Worm (Caenorhabditis elegans) whole organism, L3 larva: ENCODE measurements around the gene R07B7.10.
A peak's percentile ranks its signal among the peaks of the same experiment; 100 is the strongest.

Experiments
- aly-2 ChIP-seq: fragments of 150-350 bp; optimal IDR thresholded peaks from 2 replicates; lab custom pipeline; 2014; ENCODE audit warnings: missing biosample characterization, missing genetic modification characterization
- ama-1 ChIP-seq: fragments of 150-350 bp; optimal IDR thresholded peaks from 2 replicates; lab custom pipeline; 2018
- ceh-16 ChIP-seq: sonication (generic microtip); optimal IDR thresholded peaks from 2 replicates; lab custom pipeline; 2017; ENCODE audit warnings: missing biosample characterization, missing genetic modification characterization
- ceh-28 ChIP-seq: fragments of 150-350 bp; optimal IDR thresholded peaks from 2 replicates; lab custom pipeline; 2014; ENCODE audit warnings: missing biosample characterization, missing genetic modification reagents, missing genetic modification characterization
- ceh-82 ChIP-seq: fragments of 150-350 bp; optimal IDR thresholded peaks from 2 replicates; lab custom pipeline; 2014; ENCODE audit warnings: missing biosample characterization, missing genetic modification characterization
- ceh-9 ChIP-seq: sonication (generic microtip); optimal IDR thresholded peaks from 2 replicates; lab custom pipeline; 2018; ENCODE audit warnings: missing biosample characterization, missing genetic modification characterization
- daf-12 ChIP-seq: fragments of 150-350 bp; optimal IDR thresholded peaks from 2 replicates; lab custom pipeline; 2014; ENCODE audit warnings: missing biosample characterization, missing genetic modification reagents, missing genetic modification characterization
- egl-27 ChIP-seq: sonication (generic microtip); optimal IDR thresholded peaks from 4 replicates; lab custom pipeline; 2017; ENCODE audit warnings: missing biosample characterization, missing genetic modification reagents, missing genetic modification characterization
- egl-5 ChIP-seq: fragments of 150-350 bp; optimal IDR thresholded peaks from 2 replicates; lab custom pipeline; 2017; ENCODE audit warnings: missing biosample characterization, missing genetic modification reagents, missing genetic modification characterization, inconsistent platforms
- elt-1 ChIP-seq: fragments of 150-350 bp; optimal IDR thresholded peaks from 2 replicates; lab custom pipeline; 2014; ENCODE audit warnings: missing biosample characterization, missing genetic modification characterization
- elt-2 ChIP-seq: sonication (generic microtip); optimal IDR thresholded peaks from 2 replicates; lab custom pipeline; 2016; ENCODE audit warnings: missing genetic modification reagents, mild to moderate bottlenecking, missing genetic modification characterization, missing compliant biosample characterization
- elt-3 ChIP-seq, 3 experiments: fragments of 150-350 bp in 1 of 3; sonication (generic microtip) in 2 of 3; optimal IDR thresholded peaks; 2 replicates in 2 of 3; 4 replicates in 1 of 3; lab custom pipeline; 2014 to 2017; ENCODE audit warnings: missing biosample characterization in 3 of 3, missing genetic modification characterization in 3 of 3
- eor-1 ChIP-seq, 2 experiments: fragments of 150-350 bp; optimal IDR thresholded peaks; 2 replicates each; lab custom pipeline; 2014 to 2018; ENCODE audit warnings: missing biosample characterization in 2 of 2, missing genetic modification characterization in 2 of 2
- fkh-10 ChIP-seq: sonication (generic microtip); optimal IDR thresholded peaks from 2 replicates; lab custom pipeline; 2017; ENCODE audit warnings: missing biosample characterization, missing genetic modification reagents, missing genetic modification characterization
- fkh-2 ChIP-seq: fragments of 150-350 bp; optimal IDR thresholded peaks from 2 replicates; lab custom pipeline; 2014; ENCODE audit warnings: missing biosample characterization, missing genetic modification reagents, missing genetic modification characterization
- hmg-11 ChIP-seq: sonication (generic microtip); optimal IDR thresholded peaks from 2 replicates; lab custom pipeline; 2016; ENCODE audit warnings: missing genetic modification characterization, missing compliant biosample characterization
- jun-1 ChIP-seq: fragments of 150-350 bp; optimal IDR thresholded peaks from 2 replicates; lab custom pipeline; 2014; ENCODE audit warnings: missing biosample characterization, missing genetic modification reagents, missing genetic modification characterization
- lin-15B ChIP-seq: fragments of 150-350 bp; optimal IDR thresholded peaks from 2 replicates; lab custom pipeline; 2014; ENCODE audit warnings: missing biosample characterization, missing genetic modification characterization
- lin-39 ChIP-seq: fragments of 150-350 bp; optimal IDR thresholded peaks from 2 replicates; lab custom pipeline; 2018; ENCODE audit warnings: missing biosample characterization, missing genetic modification reagents, missing genetic modification characterization
- lsy-12 ChIP-seq: sonication (generic microtip); optimal IDR thresholded peaks from 2 replicates; lab custom pipeline; 2016; ENCODE audit warnings: mild to moderate bottlenecking, missing genetic modification characterization, missing compliant biosample characterization
- mdl-1 ChIP-seq: fragments of 150-350 bp; optimal IDR thresholded peaks from 2 replicates; lab custom pipeline; 2014; ENCODE audit warnings: missing biosample characterization, missing genetic modification characterization
- nfya-1 ChIP-seq: sonication (generic microtip); optimal IDR thresholded peaks from 2 replicates; lab custom pipeline; 2017; ENCODE audit warnings: missing genetic modification characterization, mild to moderate bottlenecking, missing compliant biosample characterization, antibody characterized with exemption, moderate library complexity; ENCODE audit not compliant: insufficient read depth
- nhr-12 ChIP-seq: fragments of 150-350 bp; optimal IDR thresholded peaks from 2 replicates; lab custom pipeline; 2014; ENCODE audit warnings: missing biosample characterization, missing genetic modification characterization
- nhr-23 ChIP-seq: fragments of 150-350 bp; optimal IDR thresholded peaks from 2 replicates; lab custom pipeline; 2014; ENCODE audit warnings: missing biosample characterization, missing genetic modification reagents, missing genetic modification characterization
- nhr-237 ChIP-seq: fragments of 150-350 bp; optimal IDR thresholded peaks from 2 replicates; lab custom pipeline; 2014; ENCODE audit warnings: missing biosample characterization, missing genetic modification characterization
- nhr-25 ChIP-seq: sonication (generic microtip); optimal IDR thresholded peaks from 2 replicates; lab custom pipeline; 2017; ENCODE audit warnings: missing biosample characterization, missing genetic modification characterization
- nhr-28 ChIP-seq: fragments of 150-350 bp; optimal IDR thresholded peaks from 2 replicates; lab custom pipeline; 2014; ENCODE audit warnings: missing biosample characterization, missing genetic modification characterization
- nhr-43 ChIP-seq: sonication (generic microtip); optimal IDR thresholded peaks from 2 replicates; lab custom pipeline; 2016; ENCODE audit warnings: mild to moderate bottlenecking, missing genetic modification characterization, missing compliant biosample characterization; ENCODE audit not compliant: poor library complexity, severe bottlenecking
- nhr-67 ChIP-seq: fragments of 150-350 bp; optimal IDR thresholded peaks from 2 replicates; lab custom pipeline; 2014; ENCODE audit warnings: missing biosample characterization, missing genetic modification characterization
- nhr-76 ChIP-seq: fragments of 150-350 bp; sonication (generic microtip); optimal IDR thresholded peaks from 5 replicates; lab custom pipeline; 2014; ENCODE audit warnings: missing biosample characterization, missing genetic modification characterization
- pha-4 ChIP-seq: fragments of 150-350 bp; optimal IDR thresholded peaks from 2 replicates; lab custom pipeline; 2014; ENCODE audit warnings: missing biosample characterization, missing genetic modification reagents, missing genetic modification characterization
- sea-2 ChIP-seq: fragments of 150-350 bp; sonication (generic microtip); optimal IDR thresholded peaks from 4 replicates; lab custom pipeline; 2014; ENCODE audit warnings: missing biosample characterization, missing genetic modification reagents, missing genetic modification characterization
- skn-1 ChIP-seq: fragments of 150-350 bp; optimal IDR thresholded peaks from 2 replicates; lab custom pipeline; 2014; ENCODE audit warnings: missing biosample characterization, missing genetic modification characterization
- snpc-4 ChIP-seq: fragments of 150-350 bp; optimal IDR thresholded peaks from 2 replicates; lab custom pipeline; 2014; ENCODE audit warnings: missing biosample characterization, missing genetic modification characterization
- tbx-2 ChIP-seq: sonication (generic microtip); optimal IDR thresholded peaks from 2 replicates; lab custom pipeline; 2016; ENCODE audit warnings: mild to moderate bottlenecking, missing genetic modification characterization, missing compliant biosample characterization
- unc-39 ChIP-seq: sonication (generic microtip); optimal IDR thresholded peaks from 4 replicates; lab custom pipeline; 2017; ENCODE audit warnings: missing biosample characterization, missing genetic modification characterization
- zag-1 ChIP-seq: fragments of 150-350 bp; optimal IDR thresholded peaks from 2 replicates; lab custom pipeline; 2014; ENCODE audit warnings: missing biosample characterization, missing genetic modification characterization
- ztf-11 ChIP-seq: fragments of 150-350 bp; optimal IDR thresholded peaks from 2 replicates; lab custom pipeline; 2014; ENCODE audit warnings: missing biosample characterization, missing genetic modification characterization
- ztf-4 ChIP-seq: fragments of 150-350 bp; optimal IDR thresholded peaks from 2 replicates; lab custom pipeline; 2014; ENCODE audit warnings: missing biosample characterization, missing genetic modification characterization

Gene R07B7.10

DNA sequence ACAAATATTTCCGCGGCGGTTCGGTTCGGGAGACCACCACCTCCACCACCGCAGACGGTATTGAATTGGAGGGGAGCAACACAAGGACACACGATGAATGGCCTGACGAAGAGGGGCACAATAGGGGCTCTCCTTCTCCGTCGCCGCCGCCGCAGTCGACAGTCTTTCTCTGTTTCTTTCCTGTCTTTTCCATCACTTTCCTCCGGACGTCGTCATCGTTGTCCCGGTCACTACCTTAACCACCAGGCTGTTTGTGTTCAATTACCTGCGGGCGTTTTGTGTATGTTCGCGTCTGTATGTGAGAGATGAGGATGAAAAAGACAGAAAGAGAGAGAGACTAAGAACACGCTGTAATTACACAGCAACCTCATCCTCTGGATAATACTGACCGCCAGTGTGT is 43.3 kb upstream of the R07B7.10 start:
- no peak for TF ChIP-seq daf-12 (tag; lab: Kevin White, UChicago)
- TF ChIP-seq nhr-23 = peak; percentile 40

DNA sequence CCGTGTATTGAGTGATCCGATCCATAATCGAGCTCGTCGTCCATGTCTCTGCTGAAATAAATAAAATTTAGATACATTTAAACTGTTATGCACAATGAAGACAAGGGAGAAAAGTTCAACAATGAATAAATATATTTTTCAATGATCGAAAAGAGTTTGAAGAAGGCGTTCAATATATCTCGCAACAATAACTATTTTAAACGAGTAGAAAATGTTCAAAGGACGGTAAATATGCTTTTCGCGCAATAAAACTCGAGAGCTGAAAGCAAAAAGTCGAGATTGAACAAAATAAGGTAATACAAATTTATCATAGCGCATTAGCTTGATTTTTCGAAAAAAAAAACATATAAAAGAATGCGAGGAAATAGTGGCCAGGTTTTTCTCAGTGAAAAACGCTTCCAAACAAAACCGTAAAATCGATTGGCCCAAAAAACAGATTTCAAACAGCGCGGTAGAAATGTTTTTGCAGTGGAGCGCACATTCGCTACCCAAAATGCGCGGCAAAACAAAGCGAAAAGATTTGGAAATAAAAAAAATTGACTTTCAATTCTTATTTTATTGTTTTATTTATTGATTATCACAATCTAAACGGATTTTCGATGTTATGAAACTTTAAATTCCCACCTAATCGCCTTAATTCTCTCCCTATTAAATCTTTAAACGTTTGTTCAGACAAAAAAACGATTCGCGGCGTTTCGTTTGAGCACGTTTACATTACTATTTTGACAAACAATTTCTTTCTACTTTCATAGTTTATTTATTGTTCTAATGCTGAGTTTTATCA is 42.0 kb upstream of the R07B7.10 start, which contains the start of the genes kup-1 and F10C2.4:
Gene kup-1, minus strand, starts transcription at position 51 of the 784 bp plus-strand sequence.
Gene F10C2.4, plus strand, starts transcription at position 734 of the 784 bp plus-strand sequence.
- no peak for TF ChIP-seq eor-1 (tag; optimal IDR thresholded peaks at IDR 0.05; lab: Kevin White, UChicago)
- TF ChIP-seq nhr-67 (tag; lab: Kevin White, UChicago) = no peak
- TF ChIP-seq ztf-4 (tag; lab: Kevin White, UChicago) = no peak
- TF ChIP-seq nhr-25 (tag; lab: Kevin White, UChicago) = peak; percentile 36
- no peak for TF ChIP-seq nhr-237 (tag; lab: Kevin White, UChicago)
- peak; percentile 82 for TF ChIP-seq nfya-1 (tag; lab: Kevin White, UChicago)
- peak; percentile 87 for TF ChIP-seq lin-15B
- no peak for TF ChIP-seq elt-1 (tag; lab: Kevin White, UChicago)
- no peak for TF ChIP-seq lin-39 (tag; lab: Kevin White, UChicago)
- TF ChIP-seq egl-5 (tag; lab: Kevin White, UChicago) = peak; percentile 65
- TF ChIP-seq snpc-4 (tag; lab: Kevin White, UChicago) = peak; percentile 66
- TF ChIP-seq sea-2 = no peak
- peak; percentile 68 for TF ChIP-seq ceh-28 (tag; lab: Kevin White, UChicago)
- no peak for TF ChIP-seq nhr-76 (tag; lab: Kevin White, UChicago)
- no peak for TF ChIP-seq mdl-1 (tag; lab: Kevin White, UChicago)
- TF ChIP-seq hmg-11 (tag; lab: Kevin White, UChicago) = peak; percentile 59
- no peak for TF ChIP-seq nhr-28 (tag; lab: Kevin White, UChicago)
- no peak for TF ChIP-seq ama-1 (lab: Kevin White, UChicago)
- peak; percentile 21 for TF ChIP-seq elt-2
- TF ChIP-seq nhr-12 (tag; lab: Kevin White, UChicago) = no peak
- TF ChIP-seq jun-1 = no peak
- TF ChIP-seq ceh-82 = no peak
- no peak for TF ChIP-seq egl-27 (tag; lab: Kevin White, UChicago)
- peak; percentile 64 for TF ChIP-seq pha-4 (tag; lab: Kevin White, UChicago)
- no peak for TF ChIP-seq ceh-16 (tag; lab: Kevin White, UChicago)
- peak; percentile 61 for TF ChIP-seq nhr-23
- no peak for TF ChIP-seq lsy-12 (tag; lab: Kevin White, UChicago)
- no peak for TF ChIP-seq ceh-9 (tag; lab: Kevin White, UChicago)
- no peak for TF ChIP-seq fkh-2 (tag; lab: Kevin White, UChicago)
- TF ChIP-seq elt-3 (tag; optimal IDR thresholded peaks at IDR 0.05; lab: Kevin White, UChicago) = no peak
- TF ChIP-seq daf-12 (tag; lab: Kevin White, UChicago) = no peak
- TF ChIP-seq, all 47 proteins: peak for 10

DNA sequence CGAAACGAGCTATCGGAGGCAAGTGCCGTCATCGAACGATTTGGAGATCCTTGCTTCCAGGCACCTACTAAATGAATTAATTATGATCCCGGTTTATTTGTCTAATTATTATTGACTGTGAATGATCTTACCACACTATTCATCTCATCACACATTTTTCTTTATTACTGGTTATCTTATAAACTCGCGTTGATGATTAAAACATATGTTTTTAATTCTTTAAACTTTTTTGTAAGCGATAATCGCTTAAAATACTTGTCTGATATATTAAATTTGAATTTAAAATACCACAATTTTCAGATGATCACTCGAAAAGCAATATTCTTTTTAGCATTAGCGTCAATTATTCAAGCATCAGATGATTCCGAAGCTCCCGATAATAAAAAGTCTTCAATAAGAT is 37.9 kb upstream of the R07B7.10 start, which contains the start of gene F10C2.5:
Gene F10C2.5, plus strand, starts transcription at position 301 of the 400 bp plus-strand sequence.
- TF ChIP-seq zag-1 (tag; lab: Kevin White, UChicago) (no peak), nhr-43 (tag; lab: Kevin White, UChicago) (no peak), egl-27 (tag; lab: Kevin White, UChicago) (no peak), tbx-2 (tag; lab: Kevin White, UChicago) (no peak), aly-2 (tag; lab: Kevin White, UChicago) (no peak), ztf-11 (tag; lab: Kevin White, UChicago) (no peak)

DNA sequence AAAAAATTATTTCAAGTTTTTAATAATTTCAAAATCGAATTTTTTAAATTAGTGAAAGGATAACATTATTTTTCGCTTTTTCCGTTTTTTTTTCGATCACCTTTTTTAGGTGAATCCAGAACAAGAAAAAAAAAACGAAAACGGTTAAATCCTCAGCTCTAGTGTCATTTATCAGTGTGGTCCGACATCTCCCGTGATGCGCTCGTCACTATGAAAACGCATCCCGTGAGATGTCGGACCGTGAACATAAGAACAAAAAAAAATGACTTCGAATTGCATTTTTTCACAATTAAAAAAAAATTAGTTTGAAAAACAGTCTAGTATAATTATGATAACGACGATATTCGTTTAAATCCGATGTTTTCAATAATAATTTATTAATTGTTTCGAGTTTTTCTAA is 35.3 kb upstream of the R07B7.10 start:
- TF ChIP-seq ceh-16 (tag; lab: Kevin White, UChicago) (no peak), fkh-10 (GFP tag; lab: Kevin White, UChicago) (no peak), skn-1 (no peak), ceh-9 (tag; lab: Kevin White, UChicago) (no peak), hmg-11 (tag; lab: Kevin White, UChicago) (no peak), elt-1 (tag; lab: Kevin White, UChicago) (no peak), nhr-28 (tag; lab: Kevin White, UChicago) (no peak), unc-39 (tag; lab: Kevin White, UChicago) (no peak), jun-1 (no peak), ceh-82 (no peak), snpc-4 (tag; lab: Kevin White, UChicago) (no peak), nhr-67 (tag; lab: Kevin White, UChicago) (no peak), ceh-28 (tag; lab: Kevin White, UChicago) (no peak)
- TF ChIP-seq, all 47 proteins: peak for 0
